Fruit fly (Drosophila melanogaster) whole organism, embryonic: ENCODE measurements around the gene CG13984.

Source experiments
- Atf-2 ChIP-seq: fragments of 200-800 bp; sonication (Bioruptor generic); optimal IDR thresholded peaks from 2 replicates; lab custom pipeline; 2016; ENCODE audit warnings: missing biosample characterization, missing genetic modification characterization
- Awh ChIP-seq: fragments of 200-800 bp; sonication (Bioruptor generic); IDR thresholded peaks from 2 replicates; pipeline ENCODE4, ENCODE4 v1.3.6; 2022; ENCODE audit warnings: missing biosample characterization, missing genetic modification characterization
- B-H2 ChIP-seq: fragments of 200-800 bp; sonication (Bioruptor generic); optimal IDR thresholded peaks from 2 replicates; lab custom pipeline; 2018; ENCODE audit warnings: missing biosample characterization, mild to moderate bottlenecking, missing genetic modification characterization
- Bdp1 ChIP-seq: fragments of 200-800 bp; sonication (Bioruptor generic); optimal IDR thresholded peaks from 3 replicates; lab custom pipeline; 2016; ENCODE audit warnings: missing biosample characterization, missing genetic modification characterization
- CG11695 ChIP-seq: fragments of 200-800 bp; sonication (Bioruptor generic); IDR thresholded peaks from 3 replicates; pipeline ENCODE4 v1.3.6; 2022; ENCODE audit warnings: missing biosample characterization, missing genetic modification characterization
- CG12299 ChIP-seq: fragments of 200-800 bp; sonication (Bioruptor generic); optimal IDR thresholded peaks from 2 replicates; lab custom pipeline; 2018; ENCODE audit warnings: missing biosample characterization, mild to moderate bottlenecking, missing genetic modification characterization
- CG1647 ChIP-seq: fragments of 200-800 bp; sonication (Bioruptor generic); optimal IDR thresholded peaks from 3 replicates; lab custom pipeline; 2016; ENCODE audit warnings: missing biosample characterization, missing genetic modification characterization
- CG16815 ChIP-seq: fragments of 200-800 bp; sonication (Bioruptor generic); optimal IDR thresholded peaks from 3 replicates; lab custom pipeline; 2017; ENCODE audit warnings: missing biosample characterization, mild to moderate bottlenecking, missing genetic modification characterization
- CG17186 ChIP-seq: fragments of 200-800 bp; sonication (Bioruptor generic); optimal IDR thresholded peaks from 3 replicates; lab custom pipeline; 2017; ENCODE audit warnings: missing biosample characterization, missing genetic modification reagents, missing genetic modification characterization
- CG17328 ChIP-seq: fragments of 200-800 bp; sonication (Bioruptor generic); IDR thresholded peaks from 2 replicates; pipeline ENCODE4 v1.3.6; 2022; ENCODE audit warnings: missing biosample characterization, missing genetic modification characterization
- CG17802 ChIP-seq: fragments of 200-800 bp; sonication (Bioruptor generic); optimal IDR thresholded peaks from 2 replicates; lab custom pipeline; 2018; ENCODE audit warnings: missing biosample characterization, mild to moderate bottlenecking, missing genetic modification characterization, moderate library complexity
- CG3281 ChIP-seq: fragments of 200-800 bp; sonication (Bioruptor generic); optimal IDR thresholded peaks from 3 replicates; lab custom pipeline; 2017; ENCODE audit warnings: missing biosample characterization, mild to moderate bottlenecking, missing genetic modification characterization
- CG34376 ChIP-seq: fragments of 200-800 bp; sonication (Bioruptor generic); optimal IDR thresholded peaks from 2 replicates; lab custom pipeline; 2018; ENCODE audit warnings: missing biosample characterization, mild to moderate bottlenecking, missing genetic modification characterization
- CG3995 ChIP-seq: fragments of 200-800 bp; sonication (Bioruptor generic); optimal IDR thresholded peaks from 3 replicates; lab custom pipeline; 2016; ENCODE audit warnings: missing biosample characterization, missing genetic modification characterization
- CG4328 ChIP-seq: fragments of 200-800 bp; sonication (Bioruptor generic); optimal IDR thresholded peaks from 3 replicates; lab custom pipeline; 2017; ENCODE audit warnings: missing biosample characterization, missing genetic modification reagents, missing genetic modification characterization
- CG4360 ChIP-seq: fragments of 200-800 bp; sonication (Bioruptor generic); IDR thresholded peaks from 2 replicates; pipeline ENCODE4 v1.3.6; 2022; ENCODE audit warnings: missing biosample characterization, missing genetic modification characterization
- CG4730 ChIP-seq: fragments of 200-800 bp; sonication (Bioruptor generic); IDR thresholded peaks from 2 replicates; pipeline ENCODE4 v1.3.6; 2022; ENCODE audit warnings: missing biosample characterization, missing genetic modification characterization
- CG6175 ChIP-seq: fragments of 200-800 bp; sonication (Bioruptor generic); IDR thresholded peaks from 3 replicates; pipeline ENCODE4 v1.3.6; 2022; ENCODE audit warnings: missing biosample characterization, missing genetic modification characterization
- CG6791 ChIP-seq: fragments of 200-800 bp; sonication (Bioruptor generic); IDR thresholded peaks from 3 replicates; pipeline ENCODE4 v1.3.6; 2022; ENCODE audit warnings: missing biosample characterization, missing genetic modification characterization; ENCODE audit not compliant: partially characterized antibody
- CG8281 ChIP-seq: fragments of 200-800 bp; sonication (Bioruptor generic); optimal IDR thresholded peaks from 2 replicates; lab custom pipeline; 2018; ENCODE audit warnings: missing biosample characterization, mild to moderate bottlenecking, missing genetic modification characterization, moderate library complexity
- CG8765 ChIP-seq: fragments of 200-800 bp; sonication (Bioruptor generic); IDR thresholded peaks from 2 replicates; pipeline ENCODE4 v1.3.6; 2022; ENCODE audit warnings: missing biosample characterization, missing genetic modification characterization
- Dad ChIP-seq: fragments of 200-800 bp; sonication (Bioruptor generic); optimal IDR thresholded peaks from 3 replicates; lab custom pipeline; 2016; ENCODE audit warnings: missing biosample characterization, missing genetic modification characterization
- Dll ChIP-seq: fragments of 200-800 bp; sonication (Bioruptor generic); IDR thresholded peaks from 4 replicates; pipeline ENCODE4 v1.3.6; 2022; ENCODE audit warnings: missing biosample characterization, missing genetic modification characterization; ENCODE audit not compliant: partially characterized antibody
- Fer3 ChIP-seq: fragments of 200-800 bp; sonication (Bioruptor generic); optimal IDR thresholded peaks from 2 replicates; lab custom pipeline; 2018; ENCODE audit warnings: missing biosample characterization, mild to moderate bottlenecking, missing genetic modification characterization, moderate library complexity
- HmgZ ChIP-seq: fragments of 200-800 bp; sonication (Bioruptor generic); optimal IDR thresholded peaks from 2 replicates; lab custom pipeline; 2018; ENCODE audit warnings: missing biosample characterization, mild to moderate bottlenecking, missing genetic modification characterization
- NC2α ChIP-seq: fragments of 200-800 bp; sonication (Bioruptor generic); optimal IDR thresholded peaks from 2 replicates; lab custom pipeline; 2016; ENCODE audit warnings: missing biosample characterization, missing genetic modification characterization
- NC2β ChIP-seq: fragments of 200-800 bp; sonication (Bioruptor generic); optimal IDR thresholded peaks from 2 replicates; lab custom pipeline; 2016; ENCODE audit warnings: missing biosample characterization, missing genetic modification characterization
- Rx ChIP-seq: fragments of 200-800 bp; sonication (Bioruptor generic); IDR thresholded peaks from 2 replicates; pipeline ENCODE4 v1.3.6; 2022; ENCODE audit warnings: missing biosample characterization, missing genetic modification characterization
- Sin3A ChIP-seq: fragments of >200 bp; optimal IDR thresholded peaks from 2 replicates; lab custom pipeline; 2018
- Six4 ChIP-seq: fragments of 200-800 bp; sonication (Bioruptor generic); optimal IDR thresholded peaks from 2 replicates; lab custom pipeline; 2016; ENCODE audit warnings: missing biosample characterization, missing genetic modification characterization
- ase ChIP-seq: fragments of 200-800 bp; sonication (Bioruptor generic); IDR thresholded peaks from 3 replicates; pipeline ENCODE4 v1.3.6; 2022; ENCODE audit warnings: missing biosample characterization, missing genetic modification characterization
- corto ChIP-seq: fragments of 200-800 bp; sonication (Bioruptor generic); optimal IDR thresholded peaks from 2 replicates; lab custom pipeline; 2016; ENCODE audit warnings: missing biosample characterization, mild to moderate bottlenecking, missing genetic modification characterization, moderate library complexity
- cwo ChIP-seq: fragments of 200-800 bp; sonication (Bioruptor generic); optimal IDR thresholded peaks from 3 replicates; lab custom pipeline; 2017; ENCODE audit warnings: missing biosample characterization, missing genetic modification characterization, mild to moderate bottlenecking, moderate library complexity, missing genetic modification reagents
- disco-r ChIP-seq: fragments of 200-800 bp; sonication (Bioruptor generic); optimal IDR thresholded peaks from 2 replicates; lab custom pipeline; 2016; ENCODE audit warnings: missing biosample characterization, missing genetic modification characterization
- emc ChIP-seq: fragments of 200-800 bp; sonication (Bioruptor generic); optimal IDR thresholded peaks from 2 replicates; lab custom pipeline; 2016; ENCODE audit warnings: missing biosample characterization, missing genetic modification characterization
- esg ChIP-seq: fragments of 200-800 bp; sonication (Bioruptor generic); conservative IDR thresholded peaks from 2 replicates; pipeline ENCODE4 v1.3.6; 2022; ENCODE audit warnings: missing biosample characterization, missing genetic modification characterization
- fd102C ChIP-seq: fragments of 200-800 bp; sonication (Bioruptor generic); optimal IDR thresholded peaks from 2 replicates; lab custom pipeline; 2018; ENCODE audit warnings: missing biosample characterization, mild to moderate bottlenecking, missing genetic modification characterization, moderate library complexity
- gro ChIP-seq: fragments of 200-800 bp; sonication (Bioruptor generic); optimal IDR thresholded peaks from 2 replicates; lab custom pipeline; 2016; ENCODE audit warnings: missing biosample characterization, missing genetic modification characterization
- hb ChIP-seq: fragments of 200-800 bp; sonication (Bioruptor generic); IDR thresholded peaks from 3 replicates; pipeline ENCODE4 v1.3.6; 2022; ENCODE audit warnings: missing biosample characterization, missing genetic modification characterization; ENCODE audit not compliant: partially characterized antibody
- kay ChIP-seq: fragments of 200-800 bp; sonication (Bioruptor generic); optimal IDR thresholded peaks from 2 replicates; lab custom pipeline; 2016; ENCODE audit warnings: missing biosample characterization, missing genetic modification characterization
- nerfin-2 ChIP-seq: fragments of 200-800 bp; sonication (Bioruptor generic); IDR thresholded peaks from 2 replicates; pipeline ENCODE4 v1.3.6; 2022; ENCODE audit warnings: missing biosample characterization, missing genetic modification characterization; ENCODE audit not compliant: partially characterized antibody
- pzg ChIP-seq: fragments of 200-800 bp; sonication (Bioruptor generic); optimal IDR thresholded peaks from 3 replicates; lab custom pipeline; 2018; ENCODE audit warnings: missing biosample characterization, mild to moderate bottlenecking, missing genetic modification characterization, moderate library complexity
- sc ChIP-seq, 3 experiments: fragments of >200 bp in 2 of 3; fragments of 200-800 bp in 1 of 3; sonication (Bioruptor generic) in 1 of 3; optimal IDR thresholded peaks; 2 replicates in 2 of 3; 3 replicates in 1 of 3; lab custom pipeline; 2017; ENCODE audit warnings: mild to moderate bottlenecking in 1 of 3, missing biosample characterization in 1 of 3, missing genetic modification characterization in 1 of 3, missing genetic modification reagents in 1 of 3
- sens ChIP-seq: fragments of 200-800 bp; sonication (Bioruptor generic); peaks from one replicate; lab custom pipeline; 2016; ENCODE audit warnings: missing biosample characterization, missing genetic modification characterization
- sens-2 ChIP-seq: fragments of 200-800 bp; sonication (Bioruptor generic); IDR thresholded peaks from 2 replicates; pipeline ENCODE4 v1.3.6; 2022; ENCODE audit warnings: missing biosample characterization, missing genetic modification characterization
- slbo ChIP-seq: fragments of 200-800 bp; sonication (Bioruptor generic); IDR thresholded peaks from 2 replicates; pipeline ENCODE4 v1.3.6; 2022; ENCODE audit warnings: missing biosample characterization, missing genetic modification characterization
- sna ChIP-seq: fragments of 200-800 bp; sonication (Bioruptor generic); IDR thresholded peaks from 2 replicates; pipeline ENCODE4 v1.3.6; 2022; ENCODE audit warnings: missing biosample characterization, missing genetic modification characterization; ENCODE audit not compliant: partially characterized antibody
- tup ChIP-seq: fragments of 200-800 bp; sonication (Bioruptor generic); optimal IDR thresholded peaks from 2 replicates; lab custom pipeline; 2016; ENCODE audit warnings: missing biosample characterization, mild to moderate bottlenecking, missing genetic modification characterization, moderate library complexity
- twi ChIP-seq: fragments of 200-800 bp; optimal IDR thresholded peaks from 2 replicates; lab custom pipeline; 2019; ENCODE audit warnings: missing biosample characterization, mild to moderate bottlenecking, missing genetic modification characterization, moderate library complexity
- usp ChIP-seq: fragments of >200 bp; optimal IDR thresholded peaks from 2 replicates; lab custom pipeline; 2017; ENCODE audit warnings: missing biosample characterization, missing genetic modification characterization
- yki ChIP-seq: fragments of >200 bp; optimal IDR thresholded peaks from 3 replicates; lab custom pipeline; 2018

The CG13984 gene

DNA sequence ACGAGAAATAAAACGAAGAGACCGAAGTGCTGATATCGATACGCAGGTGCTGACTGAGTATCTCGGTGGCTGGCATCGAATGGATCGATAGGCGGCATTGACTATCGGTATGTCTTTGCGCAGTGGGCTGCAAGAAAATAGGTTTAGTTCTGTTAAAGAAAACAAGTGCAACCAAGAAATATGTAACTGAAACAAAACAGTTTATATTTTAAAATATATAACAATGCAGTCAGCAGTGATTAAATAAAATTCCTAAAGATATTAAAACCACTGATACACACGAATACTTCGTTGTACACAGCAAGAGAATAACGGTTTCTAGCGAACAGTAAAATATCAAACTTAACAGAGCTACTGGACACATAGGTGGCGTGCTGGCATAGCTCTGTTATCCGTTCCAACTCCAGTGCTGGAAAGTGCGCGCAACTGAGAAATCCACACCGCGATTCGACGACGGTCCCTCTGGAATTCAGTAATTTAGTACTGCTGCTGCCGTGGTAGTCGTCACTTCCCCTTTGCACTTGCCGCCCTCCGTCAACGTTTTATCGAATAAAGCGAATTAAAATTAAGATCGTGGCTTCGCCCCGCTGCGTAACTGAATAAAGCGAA is 29.9 kb downstream of the CG13984 start, which contains the start of the genes Pez and Cpr (continued):
- peak; percentile 46 for TF ChIP-seq gro
- TF ChIP-seq sens (GFP tag; lab: Kevin White, UChicago) = peak; percentile 73
- TF ChIP-seq cwo = no peak
- TF ChIP-seq slbo = peak; percentile 69
- TF ChIP-seq CG17802 (tag; lab: Kevin White, UChicago) = no peak
- TF ChIP-seq Rx = no peak
- peak; percentile 55 for TF ChIP-seq CG3281 (GFP tag; lab: Kevin White, UChicago)
- TF ChIP-seq CG16815 (GFP tag; lab: Kevin White, UChicago) = no peak
- 0 out of 3 replicates have a peak, but pooled peaks have one; percentile 10 for TF ChIP-seq ase (GFP tag; lab: Robert Waterston, UW)
- TF ChIP-seq Awh = no peak
- no peak for TF ChIP-seq sc (optimal IDR thresholded peaks at IDR 0.05; lab: Kevin White, UChicago)
- TF ChIP-seq sc (GFP tag; optimal IDR thresholded peaks at IDR 0.05; lab: Kevin White, UChicago) = peak; percentile 5
- peak; percentile 36 for TF ChIP-seq NC2β
- TF ChIP-seq NC2α = peak; percentile 10
- TF ChIP-seq usp (GFP tag; lab: Kevin White, UChicago) = no peak
- TF ChIP-seq CG6175 = peak; percentile 6; the same call in 1 of the 3 replicates
- no peak for TF ChIP-seq tup (GFP tag; lab: Kevin White, UChicago)
- peak; percentile 76 for TF ChIP-seq sna (GFP tag; lab: Robert Waterston, UW)
- TF ChIP-seq esg (GFP tag; lab: Robert Waterston, UW) = no peak
- no peak for TF ChIP-seq corto (GFP tag; lab: Kevin White, UChicago)
- peak; percentile 92 for TF ChIP-seq pzg (GFP tag; lab: Kevin White, UChicago)
- peak; percentile 37; the same call in 1 of the 2 replicates for TF ChIP-seq CG17328 (GFP tag; lab: Robert Waterston, UW)
- TF ChIP-seq yki (lab: Kevin White, UChicago) = no peak
- peak; percentile 73; the same call in 2 of the 3 replicates for TF ChIP-seq hb (GFP tag; lab: Robert Waterston, UW)
- TF ChIP-seq CG4328 (GFP tag; lab: Kevin White, UChicago) = no peak
- TF ChIP-seq HmgZ (tag; lab: Kevin White, UChicago) = peak; percentile 52
- no peak for TF ChIP-seq CG1647 (GFP tag; lab: Kevin White, UChicago)
- peak; percentile 80 for TF ChIP-seq nerfin-2 (GFP tag; lab: Robert Waterston, UW)
- TF ChIP-seq CG17186 (GFP tag; lab: Kevin White, UChicago) = peak; percentile 75
- TF ChIP-seq Bdp1 (GFP tag; lab: Kevin White, UChicago) = no peak
- no peak for TF ChIP-seq CG12299 (tag; lab: Kevin White, UChicago)
- TF ChIP-seq CG34376 (GFP tag; lab: Kevin White, UChicago) = peak; percentile 47
- no peak for TF ChIP-seq CG4360
- peak; percentile 30 for TF ChIP-seq CG3995
- TF ChIP-seq CG6791 (GFP tag; lab: Robert Waterston, UW) = peak; percentile 81
- peak; percentile 21 for TF ChIP-seq Fer3 (tag; lab: Kevin White, UChicago)
- no peak for TF ChIP-seq disco-r (GFP tag; lab: Kevin White, UChicago)
- no peak for TF ChIP-seq B-H2 (GFP tag; lab: Kevin White, UChicago)
- no peak for TF ChIP-seq twi (tag; lab: Kevin White, UChicago)
- TF ChIP-seq kay (GFP tag; lab: Kevin White, UChicago) = peak; percentile 4
- TF ChIP-seq Dll (GFP tag; lab: Robert Waterston, UW) = peak; percentile 88
- TF ChIP-seq Sin3A (lab: Kevin White, UChicago) = peak; percentile 5
- no peak for TF ChIP-seq Six4
- TF ChIP-seq emc (GFP tag; lab: Kevin White, UChicago) = no peak
- peak; percentile 37; the same call in 1 of the 2 replicates for TF ChIP-seq CG8765 (GFP tag; lab: Robert Waterston, UW)
- peak; percentile 11 for TF ChIP-seq Dad (GFP tag; lab: Kevin White, UChicago)
- TF ChIP-seq sens-2 (GFP tag; lab: Robert Waterston, UW) = no peak
- TF ChIP-seq CG8281 (tag; lab: Kevin White, UChicago) = no peak
- no peak for TF ChIP-seq Atf-2 (GFP tag; lab: Kevin White, UChicago)
- no peak for TF ChIP-seq CG4730 (GFP tag; lab: Robert Waterston, UW)
- TF ChIP-seq CG11695 (GFP tag; lab: Robert Waterston, UW) = no peak
- TF ChIP-seq fd102C (GFP tag; lab: Kevin White, UChicago) = no peak
